Worm (Caenorhabditis elegans): ENCODE measurements around the gene C16B8.2.

- TF ChIP-seq ama-1 (optimal IDR thresholded peaks at IDR 0.05) (no peak), pes-1 (GFP tag; IDR thresholded peaks at IDR 0.05) (no peak), hnd-1 (tag; optimal IDR thresholded peaks at IDR 0.05) (no peak), hmg-4 (GFP tag; optimal IDR thresholded peaks at IDR 0.05) (no peak), ceh-36 (tag; optimal IDR thresholded peaks at IDR 0.05) (no peak), scrt-1 (GFP tag; IDR thresholded peaks at IDR 0.05) (no peak), hmbx-1 (tag; optimal IDR thresholded peaks at IDR 0.05) (no peak), aly-1 (tag; optimal IDR thresholded peaks at IDR 0.05) (no peak), B0310.2 (tag; optimal IDR thresholded peaks at IDR 0.05) (no peak), tbx-11 (GFP tag; IDR thresholded peaks at IDR 0.05) (no peak), tra-4 (tag; optimal IDR thresholded peaks at IDR 0.05) (no peak)
Measured at ce11 chrX:3920101-3920500, 46.1 kb downstream of the C16B8.2 start, which contains the start of gene T22B2.2.

Data from whole organism, early embryonic.